Worm (Caenorhabditis elegans) whole organism, L4/young adult: ENCODE results near the gene ndub-3.

Experiments used
- W03F9.2 ChIP-seq: fragments of 150-350 bp; optimal IDR thresholded peaks from 2 replicates; lab custom pipeline; 2014; ENCODE audit warnings: missing biosample characterization, missing genetic modification characterization
- dao-5 ChIP-seq: sonication (generic microtip); optimal IDR thresholded peaks from 2 replicates; lab custom pipeline; 2016; ENCODE audit warnings: missing genotype, missing genetic modification characterization, moderate library complexity, missing compliant biosample characterization
- him-1 ChIP-seq: sonication (generic microtip); optimal IDR thresholded peaks from 2 replicates; lab custom pipeline; 2016; ENCODE audit warnings: missing genotype, missing genetic modification reagents, missing genetic modification characterization, missing compliant biosample characterization

- TF ChIP-seq dao-5 (tag; lab: Kevin White, UChicago) (no peak), him-1 (tag; lab: Kevin White, UChicago) (no peak), W03F9.2 (tag; lab: Kevin White, UChicago) (no peak)
Observed at ce11 chrII:8917339-8917738, 47.4 kb downstream of the ndub-3 start.
